Fruit fly (Drosophila melanogaster): Measurements from ENCODE around the gene CG31689.

Gene CG31689

DNA sequence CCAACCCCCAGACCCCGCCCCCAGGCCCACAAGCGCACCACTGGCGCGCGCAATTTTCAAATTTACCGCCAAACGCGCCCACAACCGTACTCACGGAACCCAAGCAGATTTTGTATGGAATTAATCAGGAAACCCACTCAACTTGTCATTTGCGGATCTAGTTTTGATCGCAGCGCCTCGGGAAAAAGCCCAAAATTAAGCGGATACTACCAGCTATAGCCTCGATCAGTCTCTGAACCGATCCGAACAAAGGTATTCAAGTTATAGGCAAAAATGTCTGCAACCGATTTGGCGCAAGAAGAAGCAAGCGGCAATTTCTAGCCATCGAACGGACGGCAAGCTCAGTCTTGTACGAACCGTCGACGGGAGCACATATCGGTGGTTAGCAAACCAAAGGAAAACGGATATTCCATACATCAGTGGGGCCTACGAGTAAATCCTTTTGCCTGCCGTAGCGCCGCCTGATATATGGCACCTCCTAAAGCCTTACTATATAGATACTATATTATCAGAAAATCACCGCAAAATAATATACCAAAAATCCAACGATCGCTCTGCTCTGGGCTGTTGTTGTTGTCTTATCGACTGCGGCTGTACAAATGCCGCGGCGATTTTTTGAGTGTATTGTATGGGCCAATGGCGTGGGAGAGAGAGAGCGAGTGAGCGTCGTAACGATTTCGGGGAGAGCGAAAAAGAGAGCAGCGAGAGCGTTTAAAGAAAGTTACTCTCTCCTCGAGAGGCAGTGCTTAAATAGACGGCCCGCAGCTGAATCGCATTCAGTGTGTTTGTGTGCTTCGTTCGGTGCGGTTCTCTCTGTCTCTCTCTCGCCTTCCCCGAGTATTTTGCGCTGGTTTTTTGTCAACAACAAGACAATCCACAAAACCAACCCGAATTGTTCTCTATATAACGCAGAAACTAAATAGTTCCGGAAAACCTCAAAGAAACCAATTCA lies 27.3 kb downstream of the CG31689 start, which contains the start of gene Pgk (continued):
- no peak for TF ChIP-seq sima (GFP tag; optimal IDR thresholded peaks at IDR 0.05)
- no peak for TF ChIP-seq CG18764 (GFP tag; optimal IDR thresholded peaks at IDR 0.05)
- peak; percentile 61 for TF ChIP-seq CG8924 (tag; optimal IDR thresholded peaks at IDR 0.05)
- TF ChIP-seq CG4282 (GFP tag; optimal IDR thresholded peaks at IDR 0.05), result no peak
- no peak for TF ChIP-seq cad (GFP tag; optimal IDR thresholded peaks at IDR 0.05)
- TF ChIP-seq inv (GFP tag; IDR thresholded peaks at IDR 0.05; ENCODE audit: partially characterized antibody), result no peak
- TF ChIP-seq CG9609 (GFP tag; optimal IDR thresholded peaks at IDR 0.05), result no peak
- peak; percentile 94 for TF ChIP-seq sens (GFP tag)
- no peak for TF ChIP-seq sr (GFP tag; IDR thresholded peaks at IDR 0.05)
- TF ChIP-seq Drgx (GFP tag; IDR thresholded peaks at IDR 0.05), result no peak
- TF ChIP-seq yki (optimal IDR thresholded peaks at IDR 0.05), result peak; percentile 100
- no peak for TF ChIP-seq maf-S (GFP tag; optimal IDR thresholded peaks at IDR 0.05)
- TF ChIP-seq Antp (GFP tag; optimal IDR thresholded peaks at IDR 0.05), result peak; percentile 53
- TF ChIP-seq CG9932 (GFP tag; IDR thresholded peaks at IDR 0.05), result no peak
- no peak for TF ChIP-seq fu2 (GFP tag; optimal IDR thresholded peaks at IDR 0.05)
- no peak for TF ChIP-seq CG34224 (GFP tag; IDR thresholded peaks at IDR 0.05; ENCODE audit: partially characterized antibody)
- no peak for TF ChIP-seq CG13123 (GFP tag; optimal IDR thresholded peaks at IDR 0.05)
- TF ChIP-seq CG1024 (GFP tag; IDR thresholded peaks at IDR 0.05), result no peak
- TF ChIP-seq CG16779 (GFP tag; IDR thresholded peaks at IDR 0.05), result no peak
- TF ChIP-seq CG12744 (GFP tag; optimal IDR thresholded peaks at IDR 0.05), result no peak
- no peak for TF ChIP-seq CG11696 (GFP tag; IDR thresholded peaks at IDR 0.05)
- TF ChIP-seq dimm (GFP tag; IDR thresholded peaks at IDR 0.05), result no peak
- no peak for TF ChIP-seq jigr1 (GFP tag; IDR thresholded peaks at IDR 0.05)
- peak; percentile 51 for TF ChIP-seq unpg (GFP tag; optimal IDR thresholded peaks at IDR 0.05)
- peak; percentile 26 for TF ChIP-seq Asciz (GFP tag; optimal IDR thresholded peaks at IDR 0.05)
- no peak for TF ChIP-seq Poxn (GFP tag; IDR thresholded peaks at IDR 0.05)
- peak; percentile 65 for TF ChIP-seq odd (GFP tag; optimal IDR thresholded peaks at IDR 0.05)
- peak; percentile 65 for TF ChIP-seq exex (tag; optimal IDR thresholded peaks at IDR 0.05)
- no peak for TF ChIP-seq Taf1 (GFP tag; IDR thresholded peaks at IDR 0.05)
- no peak for TF ChIP-seq Ptx1 (GFP tag; IDR thresholded peaks at IDR 0.05)
- peak; percentile 37 for TF ChIP-seq ac (GFP tag; optimal IDR thresholded peaks at IDR 0.05)
- no peak for TF ChIP-seq luna (GFP tag; optimal IDR thresholded peaks at IDR 0.05)
- TF ChIP-seq Bdp1 (GFP tag; optimal IDR thresholded peaks at IDR 0.05), result peak; percentile 28
- no peak for TF ChIP-seq CG15696 (tag; optimal IDR thresholded peaks at IDR 0.05)
- TF ChIP-seq Fer2 (tag; optimal IDR thresholded peaks at IDR 0.05), result no peak
- TF ChIP-seq CG18619 (GFP tag; optimal IDR thresholded peaks at IDR 0.05), result peak; percentile 12
- TF ChIP-seq CG2120 (GFP tag; optimal IDR thresholded peaks at IDR 0.05), result peak; percentile 61
- TF ChIP-seq Sox100B (GFP tag; optimal IDR thresholded peaks at IDR 0.05), result peak; percentile 75
- TF ChIP-seq CG10366 (GFP tag; IDR thresholded peaks at IDR 0.05), result no peak
- no peak for TF ChIP-seq nerfin-2 (GFP tag; IDR thresholded peaks at IDR 0.05; ENCODE audit: partially characterized antibody)
- no peak for TF ChIP-seq CG1647 (GFP tag; optimal IDR thresholded peaks at IDR 0.05)
- TF ChIP-seq ken (GFP tag; IDR thresholded peaks at IDR 0.05), result no peak
- no peak for TF ChIP-seq NFAT (GFP tag; IDR thresholded peaks at IDR 0.05)
- TF ChIP-seq pros (GFP tag; optimal IDR thresholded peaks at IDR 0.05), result peak; percentile 68
- peak; percentile 81 for TF ChIP-seq D (optimal IDR thresholded peaks at IDR 0.05)
- TF ChIP-seq D (GFP tag; optimal IDR thresholded peaks at IDR 0.05), result peak; percentile 23
- peak; percentile 5 for TF ChIP-seq CG3838 (GFP tag; optimal IDR thresholded peaks at IDR 0.05)
- no peak for TF ChIP-seq CG8281 (tag; optimal IDR thresholded peaks at IDR 0.05)
- peak; percentile 98 for TF ChIP-seq p53 (GFP tag; optimal IDR thresholded peaks at IDR 0.05)
- peak; percentile 39 for TF ChIP-seq Bteb2 (GFP tag; optimal IDR thresholded peaks at IDR 0.05)
- peak; percentile 36 for TF ChIP-seq CG18262 (tag; optimal IDR thresholded peaks at IDR 0.05)

Data from whole organism, embryonic.